Worm (Caenorhabditis elegans) whole organism, L4/young adult: Measurements from ENCODE around the gene F58G1.7.

Source experiments
- W03F9.2 ChIP-seq: fragments of 150-350 bp; optimal IDR thresholded peaks from 2 replicates; lab custom pipeline; 2014; ENCODE audit warnings: missing biosample characterization, missing genetic modification characterization
- dao-5 ChIP-seq: sonication (generic microtip); optimal IDR thresholded peaks from 2 replicates; lab custom pipeline; 2016; ENCODE audit warnings: missing genotype, missing genetic modification characterization, moderate library complexity, missing compliant biosample characterization

- TF ChIP-seq W03F9.2 (tag; lab: Kevin White, UChicago) (no peak), dao-5 (no peak)
These were observed 44.1 kb upstream of the F58G1.7 start for ce11 chrII:12992193-12992592.
